8 worm cellular contexts compared by ENCODE assay signal in genomic region chrX:4576272-4576671, ce11.
TF ChIP-seq lines count a peak whose summit lies in the region.

No protein-coding gene starts in this region.

TF ChIP-seq in whole organism, L1 larva, 84 proteins besides CTCF, POLR2A, EP300 and RAD21 (continues in another document):
- TF ChIP-seq ces-1 (GFP tag; optimal IDR thresholded peaks at IDR 0.05; lab: Kevin White, UChicago) = no peak
- TF ChIP-seq egl-27 (tag; optimal IDR thresholded peaks at IDR 0.05; lab: Kevin White, UChicago) = no peak
- TF ChIP-seq fkh-8 (tag; optimal IDR thresholded peaks at IDR 0.05; lab: Kevin White, UChicago) = peak; percentile 52
- TF ChIP-seq mep-1 (tag; optimal IDR thresholded peaks at IDR 0.05; lab: Kevin White, UChicago) = no peak
- TF ChIP-seq Y116A8C.19 (tag; optimal IDR thresholded peaks at IDR 0.05; lab: Kevin White, UChicago; ENCODE audit: borderline replicate concordance) = no peak
- TF ChIP-seq nhr-20 (tag; optimal IDR thresholded peaks at IDR 0.05; lab: Kevin White, UChicago) = no peak
- no peak for TF ChIP-seq unc-86 (tag; optimal IDR thresholded peaks at IDR 0.05; lab: Kevin White, UChicago)
- peak; percentile 7 for TF ChIP-seq fkh-10 (GFP tag; optimal IDR thresholded peaks at IDR 0.05; lab: Kevin White, UChicago)
- TF ChIP-seq ceh-82 (tag; optimal IDR thresholded peaks at IDR 0.05; lab: Kevin White, UChicago) = peak in 1 of 3 experiments; percentile 5
- peak; percentile 70 for TF ChIP-seq lin-14 (GFP tag; optimal IDR thresholded peaks at IDR 0.05; lab: Kevin White, UChicago)
- TF ChIP-seq hpl-2 (GFP tag; optimal IDR thresholded peaks at IDR 0.05; lab: Kevin White, UChicago) = no peak

TF ChIP-seq in whole organism, L2 larva, 48 proteins besides CTCF, POLR2A, EP300 and RAD21:
- peak; percentile 27 for TF ChIP-seq unc-55 (GFP tag; optimal IDR thresholded peaks at IDR 0.05; lab: Kevin White, UChicago)
- TF ChIP-seq C34F6.9 (tag; optimal IDR thresholded peaks at IDR 0.05; lab: Kevin White, UChicago) = peak; percentile 16
- no peak for TF ChIP-seq ceh-82 (tag; optimal IDR thresholded peaks at IDR 0.05; lab: Kevin White, UChicago)

TF ChIP-seq in whole organism, L3 larva, 47 proteins besides CTCF, POLR2A, EP300 and RAD21:
- peak; percentile 7 for TF ChIP-seq nfya-1 (tag; optimal IDR thresholded peaks at IDR 0.05; lab: Kevin White, UChicago; ENCODE audit: insufficient read depth)
- no peak for TF ChIP-seq nhr-77 (tag; optimal IDR thresholded peaks at IDR 0.05; lab: Kevin White, UChicago)
- peak; percentile 31 for TF ChIP-seq hmg-11 (tag; optimal IDR thresholded peaks at IDR 0.05; lab: Kevin White, UChicago)

TF ChIP-seq in whole organism, L4 larva, 104 proteins besides CTCF, POLR2A, EP300 and RAD21:
- TF ChIP-seq aly-2 (tag; optimal IDR thresholded peaks at IDR 0.05; lab: Kevin White, UChicago) (no peak), ZK337.2 (GFP tag; IDR thresholded peaks at IDR 0.05; lab: Robert Waterston, UW) (peak; percentile 34; the same call in 1 of the 2 replicates), hlh-30 (tag; optimal IDR thresholded peaks at IDR 0.05; lab: Kevin White, UChicago; ENCODE audit: insufficient read depth) (peak; percentile 46), mdl-1 (tag; optimal IDR thresholded peaks at IDR 0.05; lab: Kevin White, UChicago) (peak in 1 of 2 experiments; percentile 12)

TF ChIP-seq in whole organism, early embryonic, 17 proteins besides CTCF, POLR2A, EP300 and RAD21:
- TF ChIP-seq hmbx-1 (tag; optimal IDR thresholded peaks at IDR 0.05; lab: Kevin White, UChicago) = no peak
- no peak for TF ChIP-seq tra-4 (tag; optimal IDR thresholded peaks at IDR 0.05; lab: Kevin White, UChicago)
- no peak for TF ChIP-seq sea-1 (GFP tag; conservative IDR thresholded peaks at IDR 0.05; lab: Robert Waterston, UW)
- TF ChIP-seq ceh-36 (tag; optimal IDR thresholded peaks at IDR 0.05; lab: Kevin White, UChicago) = no peak
- no peak for TF ChIP-seq B0310.2 (tag; optimal IDR thresholded peaks at IDR 0.05; lab: Kevin White, UChicago)
- no peak for TF ChIP-seq ceh-13 (GFP tag; optimal IDR thresholded peaks at IDR 0.05; lab: Kevin White, UChicago)
- TF ChIP-seq ets-7 (tag; optimal IDR thresholded peaks at IDR 0.05; lab: Kevin White, UChicago) = no peak
- TF ChIP-seq scrt-1 (GFP tag; IDR thresholded peaks at IDR 0.05; lab: Robert Waterston, UW) = no peak
- no peak for TF ChIP-seq tbx-37 (GFP tag; conservative IDR thresholded peaks at IDR 0.05; lab: Robert Waterston, UW)
- no peak for TF ChIP-seq hnd-1 (tag; optimal IDR thresholded peaks at IDR 0.05; lab: Kevin White, UChicago)
- TF ChIP-seq aly-1 (tag; optimal IDR thresholded peaks at IDR 0.05; lab: Kevin White, UChicago) = no peak
- TF ChIP-seq hmg-4 (GFP tag; optimal IDR thresholded peaks at IDR 0.05; lab: Kevin White, UChicago) = peak; percentile 70
- 0 out of 2 replicates have a peak, but pooled peaks have one; percentile 45 for TF ChIP-seq pes-1 (GFP tag; IDR thresholded peaks at IDR 0.05; lab: Robert Waterston, UW)
- no peak for TF ChIP-seq flt-1 (GFP tag; IDR thresholded peaks at IDR 0.05; lab: Robert Waterston, UW)
- TF ChIP-seq F13C5.2 (tag; optimal IDR thresholded peaks at IDR 0.05; lab: Kevin White, UChicago) = peak; percentile 43
- no peak for TF ChIP-seq tbx-11 (GFP tag; IDR thresholded peaks at IDR 0.05; lab: Robert Waterston, UW)
- TF ChIP-seq ama-1 (optimal IDR thresholded peaks at IDR 0.05; lab: Kevin White, UChicago) = no peak

TF ChIP-seq in whole organism, late embryonic, 69 proteins besides CTCF, POLR2A, EP300 and RAD21:
- peak; percentile 88 for TF ChIP-seq ceh-48 (tag; optimal IDR thresholded peaks at IDR 0.05; lab: Kevin White, UChicago)
- no peak for TF ChIP-seq ceh-30 (tag; optimal IDR thresholded peaks at IDR 0.05; lab: Kevin White, UChicago)
- peak; percentile 43 for TF ChIP-seq nfya-1 (tag; optimal IDR thresholded peaks at IDR 0.05; lab: Kevin White, UChicago)
- no peak for TF ChIP-seq ceh-24 (tag; optimal IDR thresholded peaks at IDR 0.05; lab: Kevin White, UChicago)
- TF ChIP-seq pag-3 (tag; optimal IDR thresholded peaks at IDR 0.05; lab: Kevin White, UChicago; ENCODE audit: borderline replicate concordance) = no peak
- TF ChIP-seq hlh-6 (tag; optimal IDR thresholded peaks at IDR 0.05; lab: Kevin White, UChicago) = no peak
- TF ChIP-seq sox-2 (GFP tag; IDR thresholded peaks at IDR 0.05; lab: Robert Waterston, UW) = 0 out of 2 replicates have a peak, but pooled peaks have one; percentile 11
- peak; percentile 20 for TF ChIP-seq ceh-19 (GFP tag; optimal IDR thresholded peaks at IDR 0.05; lab: Kevin White, UChicago)
- peak; percentile 71 for TF ChIP-seq ceh-31 (tag; optimal IDR thresholded peaks at IDR 0.05; lab: Kevin White, UChicago)
- peak; percentile 19 for TF ChIP-seq hlh-30 (tag; optimal IDR thresholded peaks at IDR 0.05; lab: Kevin White, UChicago; ENCODE audit: insufficient read depth)
- no peak for TF ChIP-seq syd-9 (tag; optimal IDR thresholded peaks at IDR 0.05; lab: Kevin White, UChicago)
- no peak for TF ChIP-seq dve-1 (tag; optimal IDR thresholded peaks at IDR 0.05; lab: Kevin White, UChicago)
- TF ChIP-seq unc-42 (tag; optimal IDR thresholded peaks at IDR 0.05; lab: Kevin White, UChicago) = peak; percentile 22

TF ChIP-seq in whole organism, midembryonic, 9 proteins besides CTCF, POLR2A, EP300 and RAD21:
- TF ChIP-seq flt-1 (GFP tag; IDR thresholded peaks at IDR 0.05; lab: Robert Waterston, UW) (peak; percentile 60; the same call in 1 of the 2 replicates), ztf-29 (GFP tag; IDR thresholded peaks at IDR 0.05; lab: Robert Waterston, UW) (no peak), cog-1 (tag; optimal IDR thresholded peaks at IDR 0.05; lab: Kevin White, UChicago) (peak; percentile 42), med-1 (GFP tag; optimal IDR thresholded peaks at IDR 0.05; lab: Kevin White, UChicago; ENCODE audit: insufficient read depth) (no peak), T22C8.4 (GFP tag; IDR thresholded peaks at IDR 0.05; lab: Robert Waterston, UW) (peak; percentile 74; the same call in 1 of the 2 replicates)

TF ChIP-seq in whole organism, mixed stage, embryonic, 35 proteins besides CTCF, POLR2A, EP300 and RAD21:
- TF ChIP-seq mls-2 (tag; optimal IDR thresholded peaks at IDR 0.05; lab: Kevin White, UChicago) (peak; percentile 71), sptf-1 (tag; optimal IDR thresholded peaks at IDR 0.05; lab: Kevin White, UChicago) (peak; percentile 69), drap-1 (GFP tag; optimal IDR thresholded peaks at IDR 0.05; lab: Kevin White, UChicago) (peak; percentile 17), cnd-1 (tag; optimal IDR thresholded peaks at IDR 0.05; lab: Kevin White, UChicago) (peak; percentile 52), ces-1 (GFP tag; optimal IDR thresholded peaks at IDR 0.05; lab: Kevin White, UChicago) (peak; percentile 37), blmp-1 (tag; optimal IDR thresholded peaks at IDR 0.05; lab: Kevin White, UChicago) (no peak), flh-1 (GFP tag; optimal IDR thresholded peaks at IDR 0.05; lab: Kevin White, UChicago) (no peak), ceh-39 (tag; optimal IDR thresholded peaks at IDR 0.05; lab: Kevin White, UChicago) (no peak), sem-2 (GFP tag; optimal IDR thresholded peaks at IDR 0.05; lab: Kevin White, UChicago) (no peak), lin-32 (GFP tag; optimal IDR thresholded peaks at IDR 0.05; lab: Kevin White, UChicago) (no peak)

Comparison
In these comparisons a context has a peak if more than half of its experiments do, and no peak if none do; other contexts are left out.
1. Of the 29 proteins assayed by ChIP-seq in both whole organism, L4 larva and whole organism, L1 larva: peak only in whole organism, L4 larva: none; only in whole organism, L1 larva: fkh-10; in both: none; in neither: 26; mixed calls (peak in some experiments, not most) for 2.